In genomic region chrX:8863133-8863553, dm6 we compare ENCODE assay signal across 1 fruit fly cellular context.
TF ChIP-seq lines count a peak whose summit lies in the region.

No protein-coding gene starts in this region.

TF ChIP-seq in whole organism, embryonic, 481 proteins besides CTCF, POLR2A, EP300 and RAD21 (continued from another document):
- no peak for TF ChIP-seq ab (GFP tag; optimal IDR thresholded peaks at IDR 0.05; lab: Kevin White, UChicago)
- no peak for TF ChIP-seq CG15011 (GFP tag; optimal IDR thresholded peaks at IDR 0.05; lab: Kevin White, UChicago)
- TF ChIP-seq Ada2b (GFP tag; IDR thresholded peaks at IDR 0.05; lab: Robert Waterston, UW) = no peak
- no peak for TF ChIP-seq D19B (GFP tag; optimal IDR thresholded peaks at IDR 0.05; lab: Kevin White, UChicago)
- no peak for TF ChIP-seq CG10565 (GFP tag; optimal IDR thresholded peaks at IDR 0.05; lab: Kevin White, UChicago)
- no peak for TF ChIP-seq mirr (GFP tag; optimal IDR thresholded peaks at IDR 0.05; lab: Kevin White, UChicago)
- TF ChIP-seq Bdp1 (GFP tag; optimal IDR thresholded peaks at IDR 0.05; lab: Kevin White, UChicago) = no peak
- TF ChIP-seq CG11504 (tag; optimal IDR thresholded peaks at IDR 0.05; lab: Kevin White, UChicago) = no peak
- no peak for TF ChIP-seq Optix (GFP tag; IDR thresholded peaks at IDR 0.05; lab: Robert Waterston, UW)
- peak; percentile 51 for TF ChIP-seq CG7786 (GFP tag; optimal IDR thresholded peaks at IDR 0.05; lab: Kevin White, UChicago)
- no peak for TF ChIP-seq sens-2 (GFP tag; IDR thresholded peaks at IDR 0.05; lab: Robert Waterston, UW)
- TF ChIP-seq Rx (GFP tag; IDR thresholded peaks at IDR 0.05; lab: Robert Waterston, UW) = no peak
- no peak for TF ChIP-seq jigr1 (GFP tag; IDR thresholded peaks at IDR 0.05; lab: Robert Waterston, UW)
- TF ChIP-seq lab (GFP tag; optimal IDR thresholded peaks at IDR 0.05; lab: Kevin White, UChicago) = no peak
- no peak for TF ChIP-seq Deaf1 (tag; optimal IDR thresholded peaks at IDR 0.05; lab: Kevin White, UChicago)
- TF ChIP-seq CG10431 (GFP tag; optimal IDR thresholded peaks at IDR 0.05; lab: Kevin White, UChicago) = no peak
- peak; percentile 79; the same call in 1 of the 4 replicates for TF ChIP-seq chinmo (GFP tag; IDR thresholded peaks at IDR 0.05; lab: Robert Waterston, UW; ENCODE audit: partially characterized antibody)
- no peak for TF ChIP-seq croc (GFP tag; conservative IDR thresholded peaks at IDR 0.05; lab: Robert Waterston, UW)
- no peak for TF ChIP-seq ind (GFP tag; optimal IDR thresholded peaks at IDR 0.05; lab: Kevin White, UChicago)
- TF ChIP-seq CG32767 (GFP tag; IDR thresholded peaks at IDR 0.05; lab: Robert Waterston, UW) = no peak
- TF ChIP-seq NC2β (GFP tag; optimal IDR thresholded peaks at IDR 0.05; lab: Kevin White, UChicago) = peak; percentile 25
- no peak for TF ChIP-seq twi (tag; optimal IDR thresholded peaks at IDR 0.05; lab: Kevin White, UChicago)
- TF ChIP-seq Blimp-1 (GFP tag; optimal IDR thresholded peaks at IDR 0.05; lab: Kevin White, UChicago) = no peak
- TF ChIP-seq zfh1 (GFP tag; IDR thresholded peaks at IDR 0.05; lab: Robert Waterston, UW) = no peak
- TF ChIP-seq Camta (GFP tag; optimal IDR thresholded peaks at IDR 0.05; lab: Kevin White, UChicago) = no peak
- no peak for TF ChIP-seq CG3726 (GFP tag; IDR thresholded peaks at IDR 0.05; lab: Robert Waterston, UW)
